Fruit fly (Drosophila melanogaster) whole organism, prepupa: Measurements from ENCODE around the gene par-6.

Experiments used
- CG10669 ChIP-seq: fragments of 200-800 bp; sonication (Bioruptor generic); optimal IDR thresholded peaks from 3 replicates; lab custom pipeline; 2018; ENCODE audit warnings: missing biosample characterization, mild to moderate bottlenecking, missing genetic modification characterization, moderate library complexity
- CG11294 ChIP-seq: fragments of 200-800 bp; sonication (Bioruptor generic); IDR thresholded peaks from 2 replicates; pipeline ENCODE4 v1.3.6; 2022; ENCODE audit warnings: missing biosample characterization, missing genetic modification characterization
- CG11762 ChIP-seq: fragments of 200-800 bp; sonication (Bioruptor generic); optimal IDR thresholded peaks from 3 replicates; lab custom pipeline; 2016; ENCODE audit warnings: missing biosample characterization, missing genetic modification characterization; ENCODE audit not compliant: insufficient read depth
- CG11902 ChIP-seq: fragments of 200-800 bp; sonication (Bioruptor generic); optimal IDR thresholded peaks from 3 replicates; lab custom pipeline; 2016; ENCODE audit warnings: missing biosample characterization, missing genetic modification characterization
- CG15336 ChIP-seq: fragments of 200-800 bp; sonication (Bioruptor generic); IDR thresholded peaks from 2 replicates; pipeline ENCODE4 v1.3.6; 2022; ENCODE audit warnings: missing biosample characterization, missing genetic modification characterization
- CG1621 ChIP-seq: fragments of 200-800 bp; sonication (Bioruptor generic); optimal IDR thresholded peaks from 3 replicates; lab custom pipeline; 2018; ENCODE audit warnings: missing biosample characterization, mild to moderate bottlenecking, missing genetic modification characterization
- CG16779 ChIP-seq: fragments of 200-800 bp; sonication (Bioruptor generic); optimal IDR thresholded peaks from 3 replicates; lab custom pipeline; 2017; ENCODE audit warnings: missing biosample characterization, mild to moderate bottlenecking, missing genetic modification characterization
- CG3032 ChIP-seq: fragments of 200-800 bp; optimal IDR thresholded peaks from 2 replicates; lab custom pipeline; 2019; ENCODE audit warnings: missing biosample characterization, mild to moderate bottlenecking, missing genetic modification characterization, moderate library complexity
- CG32006 ChIP-seq: fragments of 200-800 bp; sonication (Bioruptor generic); optimal IDR thresholded peaks from 3 replicates; lab custom pipeline; 2017; ENCODE audit warnings: missing biosample characterization, mild to moderate bottlenecking, missing genetic modification characterization
- CG34406 ChIP-seq: fragments of 200-800 bp; sonication (Bioruptor generic); optimal IDR thresholded peaks from 3 replicates; lab custom pipeline; 2016; ENCODE audit warnings: missing biosample characterization, missing genetic modification characterization
- CG4318 ChIP-seq: fragments of 200-800 bp; sonication (Bioruptor generic); optimal IDR thresholded peaks from 3 replicates; lab custom pipeline; 2017; ENCODE audit warnings: missing biosample characterization, mild to moderate bottlenecking, missing genetic modification characterization
- CG6163 ChIP-seq: fragments of 200-800 bp; sonication (Bioruptor generic); IDR thresholded peaks from 3 replicates; pipeline ENCODE4 v1.3.6; 2022; ENCODE audit warnings: missing biosample characterization, missing genetic modification characterization
- CG6276 ChIP-seq: fragments of 200-800 bp; sonication (Bioruptor generic); optimal IDR thresholded peaks from 2 replicates; lab custom pipeline; 2017; ENCODE audit warnings: missing biosample characterization, mild to moderate bottlenecking, missing genetic modification characterization
- CG6792 ChIP-seq: fragments of 200-800 bp; sonication (Bioruptor generic); optimal IDR thresholded peaks from 3 replicates; lab custom pipeline; 2016; ENCODE audit warnings: missing biosample characterization, missing genetic modification characterization
- CG6808 ChIP-seq: fragments of 200-800 bp; sonication (Bioruptor generic); optimal IDR thresholded peaks from 3 replicates; lab custom pipeline; 2017; ENCODE audit warnings: missing biosample characterization, missing genetic modification characterization, mild to moderate bottlenecking, moderate library complexity, missing genetic modification reagents
- CG6854 ChIP-seq: fragments of 200-800 bp; sonication (Bioruptor generic); optimal IDR thresholded peaks from 2 replicates; lab custom pipeline; 2017; ENCODE audit warnings: missing biosample characterization, mild to moderate bottlenecking, missing genetic modification characterization
- CG7368 ChIP-seq: fragments of 200-800 bp; sonication (Bioruptor generic); optimal IDR thresholded peaks from 3 replicates; lab custom pipeline; 2016; ENCODE audit warnings: missing biosample characterization, missing genetic modification characterization
- CG8119 ChIP-seq: fragments of 200-800 bp; sonication (Bioruptor generic); IDR thresholded peaks from 3 replicates; pipeline ENCODE4 v1.3.6; 2022; ENCODE audit warnings: missing biosample characterization, missing genetic modification characterization
- CG8319 ChIP-seq: fragments of 200-800 bp; sonication (Bioruptor generic); optimal IDR thresholded peaks from 3 replicates; lab custom pipeline; 2016; ENCODE audit warnings: missing biosample characterization, missing genetic modification characterization
- CG8632 ChIP-seq: fragments of 200-800 bp; sonication (Bioruptor generic); optimal IDR thresholded peaks from 3 replicates; lab custom pipeline; 2016; ENCODE audit warnings: missing biosample characterization, missing genetic modification characterization
- CG9139 ChIP-seq: fragments of 200-800 bp; sonication (Bioruptor generic); optimal IDR thresholded peaks from 3 replicates; lab custom pipeline; 2017; ENCODE audit warnings: missing biosample characterization, mild to moderate bottlenecking, missing genetic modification characterization
- Eip75B ChIP-seq: fragments of 200-800 bp; sonication (Bioruptor generic); optimal IDR thresholded peaks from 3 replicates; lab custom pipeline; 2016; ENCODE audit warnings: missing biosample characterization, missing genetic modification characterization
- Eip78C ChIP-seq: fragments of 200-800 bp; sonication (Bioruptor generic); peaks from one replicate; lab custom pipeline; 2016; ENCODE audit warnings: missing biosample characterization, missing genetic modification characterization
- Eip93F ChIP-seq: fragments of 200-800 bp; sonication (Bioruptor generic); optimal IDR thresholded peaks from 2 replicates; lab custom pipeline; 2016; ENCODE audit warnings: missing biosample characterization, mild to moderate bottlenecking, missing genetic modification characterization
- Ets21C ChIP-seq: fragments of 200-800 bp; sonication (Bioruptor generic); optimal IDR thresholded peaks from 3 replicates; lab custom pipeline; 2016; ENCODE audit warnings: missing biosample characterization, missing genetic modification characterization
- Ets96B ChIP-seq: fragments of 200-800 bp; optimal IDR thresholded peaks from 2 replicates; lab custom pipeline; 2019; ENCODE audit warnings: missing biosample characterization, mild to moderate bottlenecking, missing genetic modification characterization, moderate library complexity
- Gug ChIP-seq: fragments of 200-800 bp; sonication (Bioruptor generic); IDR thresholded peaks from 2 replicates; pipeline ENCODE4 v1.3.6; 2022; ENCODE audit warnings: missing biosample characterization, missing genetic modification characterization
- Hr38 ChIP-seq: sonication (Bioruptor generic); optimal IDR thresholded peaks from 2 replicates; lab custom pipeline; 2016; ENCODE audit warnings: missing biosample characterization, missing genetic modification characterization
- Hr39 ChIP-seq: fragments of 200-800 bp; sonication (Bioruptor generic); optimal IDR thresholded peaks from 2 replicates; lab custom pipeline; 2016; ENCODE audit warnings: missing biosample characterization, missing genetic modification characterization
- Hr4 ChIP-seq: fragments of 200-800 bp; sonication (Bioruptor generic); optimal IDR thresholded peaks from 3 replicates; lab custom pipeline; 2016; ENCODE audit warnings: missing biosample characterization, missing genetic modification characterization
- Lpt ChIP-seq: fragments of 200-800 bp; sonication (Bioruptor generic); optimal IDR thresholded peaks from 3 replicates; lab custom pipeline; 2016; ENCODE audit warnings: missing biosample characterization, missing genetic modification characterization
- OdsH ChIP-seq: fragments of 200-800 bp; sonication (Bioruptor generic); optimal IDR thresholded peaks from 3 replicates; lab custom pipeline; 2016; ENCODE audit warnings: missing biosample characterization, missing genetic modification characterization
- Smox ChIP-seq: fragments of 200-800 bp; sonication (Bioruptor generic); optimal IDR thresholded peaks from 3 replicates; lab custom pipeline; 2016; ENCODE audit warnings: missing biosample characterization, missing genetic modification characterization
- Sox102F ChIP-seq: fragments of 200-800 bp; sonication (Bioruptor generic); optimal IDR thresholded peaks from 2 replicates; lab custom pipeline; 2016; ENCODE audit warnings: missing biosample characterization, mild to moderate bottlenecking, missing genetic modification characterization
- acj6 ChIP-seq: fragments of 200-800 bp; sonication (Bioruptor generic); optimal IDR thresholded peaks from 3 replicates; lab custom pipeline; 2016; ENCODE audit warnings: missing biosample characterization, missing genetic modification characterization
- cyc ChIP-seq: fragments of 200-800 bp; sonication (Bioruptor generic); optimal IDR thresholded peaks from 3 replicates; lab custom pipeline; 2016; ENCODE audit warnings: missing biosample characterization, missing genetic modification characterization
- dac ChIP-seq: fragments of 200-800 bp; sonication (Bioruptor generic); optimal IDR thresholded peaks from 2 replicates; lab custom pipeline; 2017; ENCODE audit warnings: missing biosample characterization, mild to moderate bottlenecking, missing genetic modification characterization
- dsx ChIP-seq: fragments of 200-800 bp; optimal IDR thresholded peaks from 3 replicates; lab custom pipeline; 2019; ENCODE audit warnings: missing biosample characterization, mild to moderate bottlenecking, missing genetic modification characterization, moderate library complexity; ENCODE audit not compliant: poor library complexity, severe bottlenecking
- esn ChIP-seq: fragments of 200-800 bp; sonication (Bioruptor generic); optimal IDR thresholded peaks from 2 replicates; lab custom pipeline; 2016; ENCODE audit warnings: missing biosample characterization, mild to moderate bottlenecking, missing genetic modification characterization, moderate library complexity
- fd85E ChIP-seq: fragments of 200-800 bp; sonication (Bioruptor generic); optimal IDR thresholded peaks from 3 replicates; lab custom pipeline; 2016; ENCODE audit warnings: missing biosample characterization, missing genetic modification characterization
- fkh ChIP-seq: fragments of 200-800 bp; sonication (Bioruptor generic); optimal IDR thresholded peaks from 3 replicates; lab custom pipeline; 2017; ENCODE audit warnings: missing biosample characterization, mild to moderate bottlenecking, missing genetic modification characterization, moderate library complexity
- lz ChIP-seq: fragments of 200-800 bp; sonication (Bioruptor generic); optimal IDR thresholded peaks from 3 replicates; lab custom pipeline; 2016; ENCODE audit warnings: missing biosample characterization, missing genetic modification characterization
- net ChIP-seq: fragments of 200-800 bp; sonication (Bioruptor generic); optimal IDR thresholded peaks from 3 replicates; lab custom pipeline; 2016; ENCODE audit warnings: missing biosample characterization, missing genetic modification characterization
- pdm3 ChIP-seq: fragments of 200-800 bp; sonication (Bioruptor generic); optimal IDR thresholded peaks from 3 replicates; lab custom pipeline; 2016; ENCODE audit warnings: missing biosample characterization, missing genetic modification characterization
- salr ChIP-seq, 2 experiments: fragments of 200-800 bp; sonication (Bioruptor generic); optimal IDR thresholded peaks; 3 replicates each; lab custom pipeline; 2016 to 2018; ENCODE audit warnings: missing biosample characterization in 2 of 2, missing genetic modification characterization in 2 of 2, mild to moderate bottlenecking in 1 of 2
- spab ChIP-seq: fragments of 200-800 bp; sonication (Bioruptor generic); optimal IDR thresholded peaks from 2 replicates; lab custom pipeline; 2017; ENCODE audit warnings: missing biosample characterization, mild to moderate bottlenecking, missing genetic modification characterization, missing genetic modification reagents
- ss ChIP-seq, 2 experiments: fragments of 200-800 bp; sonication (Bioruptor generic); optimal IDR thresholded peaks; 2 replicates in 1 of 2; 3 replicates in 1 of 2; lab custom pipeline; 2017 to 2018; ENCODE audit warnings: mild to moderate bottlenecking in 2 of 2, missing biosample characterization in 2 of 2, missing genetic modification characterization in 2 of 2, moderate library complexity in 1 of 2
- svp ChIP-seq: fragments of 200-800 bp; sonication (Bioruptor generic); peaks from one replicate; lab custom pipeline; 2016; ENCODE audit warnings: missing biosample characterization, missing genetic modification characterization
- topi ChIP-seq: fragments of 200-800 bp; sonication (Bioruptor generic); optimal IDR thresholded peaks from 3 replicates; lab custom pipeline; 2016; ENCODE audit warnings: missing biosample characterization, missing genetic modification characterization
- vri ChIP-seq: fragments of 200-800 bp; sonication (Bioruptor generic); optimal IDR thresholded peaks from 3 replicates; lab custom pipeline; 2016; ENCODE audit warnings: missing biosample characterization, mild to moderate bottlenecking, missing genetic modification characterization

The par-6 gene

dm6 chrX:17702738-17703570, at the start of gene par-6, which contains the start of gene CG8188:
TSS of gene par-6 (plus strand) at chrX:17703352.
TSS of gene CG8188 (minus strand) at chrX:17703024.
- TF ChIP-seq topi (GFP tag; lab: Kevin White, UChicago) (peak; percentile 92), lz (GFP tag; lab: Kevin White, UChicago) (peak; percentile 93), CG7368 (peak; percentile 88), Gug (GFP tag; lab: Robert Waterston, UW) (peak; percentile 71), cyc (GFP tag; lab: Kevin White, UChicago) (peak; percentile 88), Eip93F (GFP tag; lab: Kevin White, UChicago) (peak; percentile 70), CG6808 (peak; percentile 75), CG15336 (GFP tag; lab: Robert Waterston, UW) (peak; percentile 77), Lpt (GFP tag; lab: Kevin White, UChicago) (peak; percentile 71), CG11902 (GFP tag; lab: Kevin White, UChicago) (peak; percentile 81), esn (peak; percentile 94), Ets96B (tag; lab: Kevin White, UChicago) (peak; percentile 85), Hr39 (GFP tag; lab: Kevin White, UChicago) (peak; percentile 92), spab (peak; percentile 68), CG1621 (tag; lab: Kevin White, UChicago) (peak; percentile 72), fd85E (peak; percentile 48), salr (GFP tag; optimal IDR thresholded peaks at IDR 0.05; lab: Kevin White, UChicago) (peak in 1 of 2 experiments; percentile 64), CG9139 (GFP tag; lab: Kevin White, UChicago) (peak; percentile 64), fkh (GFP tag; lab: Kevin White, UChicago) (peak; percentile 67), CG4318 (GFP tag; lab: Kevin White, UChicago) (peak; percentile 70), Ets21C (GFP tag; lab: Kevin White, UChicago) (peak; percentile 87), CG8119 (GFP tag; lab: Robert Waterston, UW) (peak; percentile 84), CG6163 (peak; percentile 83), CG34406 (GFP tag; lab: Kevin White, UChicago) (peak; percentile 85), vri (GFP tag; lab: Kevin White, UChicago) (peak; percentile 80), dsx (GFP tag; lab: Kevin White, UChicago) (peak; percentile 73), CG3032 (tag; lab: Kevin White, UChicago) (peak; percentile 86), Eip75B (GFP tag; lab: Kevin White, UChicago) (peak; percentile 88), Hr38 (peak; percentile 56), Sox102F (peak; percentile 92), Eip78C (GFP tag; lab: Kevin White, UChicago) (peak; percentile 93), pdm3 (GFP tag; lab: Kevin White, UChicago) (peak; percentile 93), CG8319 (GFP tag; lab: Kevin White, UChicago) (peak; percentile 78), CG11762 (GFP tag; lab: Kevin White, UChicago) (peak; percentile 78), CG10669 (peak; percentile 82), CG32006 (GFP tag; lab: Kevin White, UChicago) (peak; percentile 83), CG6854 (peak; percentile 76), CG16779 (tag; lab: Kevin White, UChicago) (peak; percentile 59), svp (peak; percentile 94), net (GFP tag; lab: Kevin White, UChicago) (peak; percentile 84), dac (GFP tag; lab: Kevin White, UChicago) (peak; percentile 68), CG6276 (GFP tag; lab: Kevin White, UChicago) (no peak), ss (GFP tag; optimal IDR thresholded peaks at IDR 0.05; lab: Kevin White, UChicago) (peak; percentile 59 to 73), Hr4 (peak; percentile 87), Smox (GFP tag; lab: Kevin White, UChicago) (peak; percentile 90), CG6792 (peak; percentile 87), acj6 (GFP tag; lab: Kevin White, UChicago) (peak; percentile 87), CG11294 (GFP tag; lab: Robert Waterston, UW) (peak; percentile 56; the same call in 1 of the 2 replicates), OdsH (GFP tag; lab: Kevin White, UChicago) (peak; percentile 87), CG8632 (GFP tag; lab: Kevin White, UChicago) (peak; percentile 78)
